Worm (Caenorhabditis elegans) whole organism, L4/young adult: ENCODE results near the gene bath-2.
"Not testable (repeated sequence)": the region's sequence is repeated elsewhere in the genome, so short reads cannot be mapped to it uniquely, and the experiment has no call there.

Experiments
- W03F9.2 ChIP-seq: fragments of 150-350 bp; optimal IDR thresholded peaks from 2 replicates; lab custom pipeline; 2014; ENCODE audit warnings: missing biosample characterization, missing genetic modification characterization
- dao-5 ChIP-seq: sonication (generic microtip); optimal IDR thresholded peaks from 2 replicates; lab custom pipeline; 2016; ENCODE audit warnings: missing genotype, missing genetic modification characterization, moderate library complexity, missing compliant biosample characterization
- him-1 ChIP-seq: sonication (generic microtip); optimal IDR thresholded peaks from 2 replicates; lab custom pipeline; 2016; ENCODE audit warnings: missing genotype, missing genetic modification reagents, missing genetic modification characterization, missing compliant biosample characterization

Gene bath-2

DNA sequence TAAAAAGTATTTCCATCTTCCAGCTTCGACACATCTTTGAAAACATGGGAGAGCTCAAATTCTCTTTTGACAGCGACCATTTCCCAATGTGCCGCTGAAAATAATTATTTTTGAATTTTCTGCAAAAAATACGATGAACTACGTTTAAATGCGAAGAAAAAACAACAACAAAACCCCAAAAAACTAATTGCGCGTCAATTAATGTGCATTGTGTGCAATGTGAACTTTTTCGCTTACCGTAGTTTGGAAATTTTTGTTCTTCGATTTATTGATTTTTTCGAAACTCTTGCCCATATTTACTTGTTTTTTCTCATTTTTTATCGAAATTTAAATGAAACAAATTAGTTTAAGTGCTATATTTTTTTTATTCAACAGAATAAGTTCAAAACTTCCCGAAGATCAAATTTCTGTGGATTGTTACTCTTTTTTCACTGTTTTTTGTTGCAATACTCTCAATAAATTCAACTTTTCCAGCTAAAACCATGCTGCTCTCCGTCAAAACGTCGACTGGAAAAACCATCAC is at the start of gene bath-2, which contains the start of gene F52C6.4:
Gene bath-2, minus strand, starts transcription at position 101 of the 523 bp plus-strand sequence.
Gene F52C6.4, plus strand, starts transcription at position 473 of the 523 bp plus-strand sequence.
- no peak for TF ChIP-seq him-1 (tag; lab: Kevin White, UChicago)
- no peak for TF ChIP-seq W03F9.2 (tag; lab: Kevin White, UChicago)
- no peak for TF ChIP-seq dao-5 (tag; lab: Kevin White, UChicago)

DNA sequence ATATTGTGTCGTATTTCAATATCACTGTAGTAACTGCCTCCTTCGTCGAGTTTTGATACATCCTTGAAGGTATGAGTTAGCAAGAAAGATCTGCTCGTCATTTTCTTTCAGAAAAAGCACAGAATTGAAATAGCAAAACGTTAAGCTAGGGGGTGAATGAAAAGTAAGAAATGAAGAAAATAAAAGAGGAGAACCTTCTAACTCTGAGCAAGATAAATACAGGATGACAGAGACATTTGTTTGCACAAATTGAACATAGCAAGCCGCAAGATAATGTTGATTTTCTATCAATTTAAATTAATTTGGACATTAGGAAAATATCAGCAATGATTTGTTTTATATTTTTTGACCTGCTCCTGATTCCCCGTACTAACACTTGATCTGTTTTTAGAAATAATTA is 33.0 kb upstream of the bath-2 start, which contains the start of gene math-49:
Gene math-49, minus strand, starts transcription at position 101 of the 400 bp plus-strand sequence.
- not testable (repeated sequence) for TF ChIP-seq dao-5, W03F9.2, him-1 (tag; lab: Kevin White, UChicago)

DNA sequence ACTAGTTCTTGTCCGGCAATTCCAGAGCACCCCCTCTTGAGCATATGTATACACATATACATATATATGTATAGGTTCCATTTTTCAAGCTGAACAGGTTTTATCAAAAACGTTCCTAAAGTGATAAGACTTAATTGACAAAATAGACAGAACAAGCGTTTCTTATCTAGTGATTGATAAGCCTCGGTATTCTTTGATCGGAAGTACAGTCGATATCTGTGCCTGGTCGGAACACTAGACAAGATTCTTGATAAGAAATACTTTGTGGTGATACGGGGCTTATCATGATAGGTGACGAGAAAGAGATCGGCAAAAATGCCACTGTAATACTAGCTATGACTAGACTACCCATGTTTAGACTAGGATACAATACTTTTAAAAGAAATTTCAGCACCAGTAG is 26.6 kb upstream of the bath-2 start:
- TF ChIP-seq him-1 (tag; lab: Kevin White, UChicago): no peak
- TF ChIP-seq W03F9.2 (tag; lab: Kevin White, UChicago): no peak
- TF ChIP-seq dao-5 (tag; lab: Kevin White, UChicago): no peak

DNA sequence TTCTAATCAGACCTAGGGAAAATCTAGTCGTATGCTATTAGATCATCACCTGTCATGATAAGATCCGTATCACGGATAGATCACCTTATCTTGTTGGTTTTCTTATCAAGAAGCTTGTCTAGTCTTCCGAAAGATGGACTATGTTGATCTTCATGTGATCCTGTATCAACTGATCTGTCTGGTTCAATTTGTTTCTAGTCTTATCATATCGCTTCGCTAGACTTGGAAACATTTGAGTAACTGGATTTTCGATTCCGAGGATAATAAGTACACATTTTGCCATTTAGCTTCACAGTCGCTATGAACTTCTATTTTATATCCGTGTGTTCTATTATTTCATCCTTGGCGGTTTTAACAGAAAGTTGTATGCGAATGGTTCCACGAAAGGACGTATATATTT is 25.8 kb upstream of the bath-2 start, which contains the start of gene ZK250.2:
Gene ZK250.2, plus strand, starts transcription at position 301 of the 400 bp plus-strand sequence.
- not testable (repeated sequence) for TF ChIP-seq W03F9.2, him-1, dao-5 (tag; lab: Kevin White, UChicago)

DNA sequence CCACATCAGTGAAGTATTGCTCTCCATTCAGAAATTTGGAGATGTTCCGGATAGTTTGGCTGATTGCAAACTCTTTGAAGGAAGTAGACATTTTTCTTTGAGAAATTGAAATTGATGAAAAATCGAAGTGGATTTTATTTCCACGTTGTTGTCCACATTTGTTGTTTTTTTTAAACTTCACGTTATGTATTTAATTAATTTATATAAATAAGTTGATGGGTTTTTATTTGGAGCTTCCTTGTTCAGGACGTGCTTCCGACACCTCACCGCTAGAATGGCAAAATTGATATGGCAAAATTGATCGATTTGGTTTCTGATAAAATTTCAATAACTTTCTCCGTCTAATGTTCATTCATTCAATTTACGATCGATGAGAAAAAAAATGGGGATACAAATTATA is 23.9 kb upstream of the bath-2 start, which contains the start of gene math-48:
Gene math-48, minus strand, starts transcription at position 101 of the 400 bp plus-strand sequence.
- no peak for TF ChIP-seq W03F9.2 (tag; lab: Kevin White, UChicago)

DNA sequence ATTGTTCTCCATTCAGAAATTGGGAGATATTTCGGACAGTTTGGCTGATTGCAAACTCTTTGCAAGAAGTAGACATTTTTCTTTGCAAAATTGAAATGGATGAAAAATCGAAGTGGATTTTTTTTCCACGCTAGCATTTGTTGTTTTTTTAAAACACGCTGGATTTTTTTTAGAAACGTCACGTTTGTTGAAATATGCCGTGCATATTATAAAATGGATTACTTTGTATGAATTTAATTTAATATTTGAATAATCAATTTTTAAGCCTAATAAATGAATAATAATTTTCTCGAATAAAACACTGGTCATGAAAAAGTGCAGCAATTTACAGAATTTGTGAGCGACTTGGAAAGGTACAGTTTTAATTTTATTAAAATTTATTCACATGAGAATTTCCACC is 22.5 kb upstream of the bath-2 start, which contains the start of gene ZK250.14:
Gene ZK250.14, minus strand, starts transcription at position 101 of the 400 bp plus-strand sequence.
- TF ChIP-seq W03F9.2 (tag; lab: Kevin White, UChicago) (no peak), dao-5 (tag; lab: Kevin White, UChicago) (no peak), him-1 (tag; lab: Kevin White, UChicago) (no peak)

DNA sequence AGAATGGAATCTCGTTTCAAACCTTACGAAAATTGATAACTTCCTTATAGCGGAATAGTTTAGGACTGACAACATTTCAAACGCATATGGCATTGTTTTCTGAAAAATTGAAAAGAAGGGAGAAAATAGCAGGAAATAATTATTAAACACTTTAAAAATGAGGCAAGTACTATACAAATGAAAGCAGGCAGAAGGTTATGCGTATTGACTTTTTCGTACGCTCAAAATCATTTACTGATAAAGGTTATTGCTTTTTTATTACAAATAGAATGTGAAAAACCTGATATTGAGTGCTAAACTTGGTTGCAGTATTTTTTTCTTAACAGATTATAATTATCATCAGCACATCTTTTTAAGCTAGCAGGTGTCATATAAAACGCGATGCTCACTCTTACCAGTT is 17.1 kb upstream of the bath-2 start, which contains the start of gene ZK250.13:
Gene ZK250.13, minus strand, starts transcription at position 101 of the 400 bp plus-strand sequence.
- TF ChIP-seq dao-5 (tag; lab: Kevin White, UChicago) (no peak), him-1 (tag; lab: Kevin White, UChicago) (no peak), W03F9.2 (tag; lab: Kevin White, UChicago) (no peak)

DNA sequence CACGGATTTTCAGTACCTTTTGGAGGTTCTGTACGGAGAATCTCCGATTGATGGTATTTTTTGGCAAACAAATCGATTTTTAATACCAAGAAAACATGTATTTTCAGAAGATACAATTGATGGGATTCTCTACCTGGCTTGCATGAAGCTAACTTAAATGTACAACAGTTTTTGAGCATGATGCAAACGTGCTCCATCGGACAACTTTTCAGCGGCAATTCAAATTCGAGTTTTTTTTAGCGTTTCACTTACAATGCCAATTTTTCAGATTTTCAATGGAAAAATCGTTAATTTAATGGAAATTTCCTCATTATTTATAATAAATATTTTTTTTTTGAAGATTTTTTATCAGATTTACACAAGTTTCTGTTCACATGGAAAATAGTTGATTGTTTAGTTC is 6.0 kb upstream of the bath-2 start:
- no peak for TF ChIP-seq W03F9.2 (tag; lab: Kevin White, UChicago)
- no peak for TF ChIP-seq him-1 (tag; lab: Kevin White, UChicago)

DNA sequence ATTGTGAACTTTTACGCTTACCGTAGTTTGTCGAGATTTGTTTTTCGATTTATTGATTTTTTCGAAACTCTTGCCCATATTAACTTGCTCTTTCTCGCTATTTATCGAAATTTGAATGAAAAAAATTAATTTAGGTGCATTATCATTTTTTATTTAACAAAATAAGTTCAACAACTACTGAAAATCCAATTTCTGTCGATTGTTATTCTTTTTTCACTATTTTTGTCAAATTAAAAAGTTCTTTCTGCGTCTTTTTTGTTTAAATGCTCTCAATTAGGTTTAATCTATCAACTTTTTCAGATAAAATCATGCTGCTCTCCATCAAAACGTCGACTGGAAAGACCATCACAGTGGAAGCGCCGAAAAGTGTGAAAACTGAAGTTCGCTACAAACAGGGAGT is 3.6 kb upstream of the bath-2 start, which contains the start of gene F52C6.2:
Gene F52C6.2, plus strand, starts transcription at position 301 of the 400 bp plus-strand sequence.
- TF ChIP-seq dao-5 (tag; lab: Kevin White, UChicago) (no peak), him-1 (tag; lab: Kevin White, UChicago) (no peak), W03F9.2 (tag; lab: Kevin White, UChicago) (no peak)

DNA sequence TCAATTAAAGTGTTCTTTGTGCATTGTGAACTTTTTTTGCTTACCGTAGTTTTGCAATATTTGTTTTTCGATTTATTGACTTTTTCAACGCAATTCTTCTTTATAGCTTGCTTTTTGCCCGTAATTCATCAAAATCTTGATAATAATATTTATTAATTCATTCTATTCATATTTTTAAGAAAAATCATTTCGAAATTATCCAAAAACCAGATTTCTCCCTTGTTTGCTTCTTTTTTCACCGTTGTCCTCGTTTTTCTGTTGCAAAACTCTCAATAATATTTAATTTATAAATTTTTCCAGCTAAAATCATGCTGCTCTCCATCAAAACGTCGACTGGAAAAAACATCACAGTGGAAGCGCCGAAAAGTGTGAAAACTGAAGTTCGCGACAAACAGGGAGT is 1.9 kb upstream of the bath-2 start, which contains the start of gene F52C6.3:
Gene F52C6.3, plus strand, starts transcription at position 301 of the 400 bp plus-strand sequence.
- TF ChIP-seq W03F9.2 (tag; lab: Kevin White, UChicago) (no peak), him-1 (tag; lab: Kevin White, UChicago) (no peak)

DNA sequence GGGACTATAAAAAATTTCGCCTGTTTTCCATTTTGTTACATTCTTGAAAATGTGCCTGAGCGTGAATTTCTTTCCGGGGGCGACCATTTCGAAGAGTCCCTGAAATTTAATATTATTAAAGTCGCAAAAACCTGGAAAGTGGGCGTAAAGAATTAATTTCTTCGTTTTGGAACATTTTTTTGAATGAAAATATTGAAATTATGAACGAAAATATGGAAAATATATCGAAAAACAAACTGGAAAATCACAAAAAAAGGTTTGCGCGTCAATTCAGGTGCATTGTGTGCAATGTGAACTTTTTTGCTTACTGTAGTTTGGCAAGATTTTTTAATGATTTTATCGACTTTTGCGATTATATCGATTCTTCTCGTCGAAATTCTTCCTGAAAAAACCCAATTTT is 1.5 kb downstream of the bath-2 start, which contains the start of gene bath-7:
Gene bath-7, minus strand, starts transcription at position 101 of the 400 bp plus-strand sequence.
- TF ChIP-seq W03F9.2 (tag; lab: Kevin White, UChicago) (no peak), him-1 (tag; lab: Kevin White, UChicago) (no peak), dao-5 (tag; lab: Kevin White, UChicago) (no peak)

DNA sequence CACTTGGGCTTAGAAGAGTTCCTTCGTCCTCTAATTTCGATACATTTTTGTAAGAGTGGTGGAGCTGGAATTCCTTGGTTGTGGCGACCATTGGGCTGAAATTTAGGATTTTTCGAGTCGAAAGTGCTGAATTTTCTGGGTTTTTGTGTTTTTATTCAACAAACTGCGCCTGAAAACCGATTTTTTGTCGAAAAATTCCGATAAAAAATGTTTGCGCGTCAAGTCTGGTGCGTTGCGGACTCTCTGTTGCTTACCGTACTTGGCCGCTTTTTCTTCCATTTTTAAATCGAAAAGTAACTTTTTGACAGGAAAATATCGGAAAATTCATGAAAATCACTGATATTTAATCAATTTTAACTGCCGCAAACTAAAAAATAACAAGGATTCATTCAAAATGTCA is 4.7 kb downstream of the bath-2 start, which contains the start of gene bath-4:
Gene bath-4, minus strand, starts transcription at position 101 of the 400 bp plus-strand sequence.
- TF ChIP-seq dao-5 (tag; lab: Kevin White, UChicago) (no peak), him-1 (tag; lab: Kevin White, UChicago) (no peak), W03F9.2 (tag; lab: Kevin White, UChicago) (no peak)

DNA sequence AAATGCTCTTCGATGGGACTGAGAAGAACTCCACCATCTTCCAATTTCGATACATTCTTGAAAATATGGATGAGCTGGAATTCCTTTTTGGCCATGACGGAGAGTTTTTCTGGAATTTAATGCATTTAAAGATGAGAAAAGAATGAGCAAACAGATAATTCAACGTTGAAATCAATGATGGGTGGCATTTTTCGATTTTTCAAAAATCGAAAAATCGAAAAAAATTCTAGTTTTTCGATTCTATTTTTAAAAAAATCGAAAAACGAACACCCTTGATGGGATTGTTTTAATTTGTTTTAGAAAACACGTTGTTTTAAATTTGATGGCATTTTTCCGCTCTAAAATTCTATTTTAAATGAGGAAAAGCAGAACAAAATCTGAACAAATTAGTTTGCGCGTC is 9.8 kb downstream of the bath-2 start, which contains the start of gene math-31:
Gene math-31, minus strand, starts transcription at position 101 of the 400 bp plus-strand sequence.
- no peak for TF ChIP-seq dao-5 (tag; lab: Kevin White, UChicago)
- no peak for TF ChIP-seq W03F9.2 (tag; lab: Kevin White, UChicago)
- TF ChIP-seq him-1 (tag; lab: Kevin White, UChicago): no peak
